Fruit fly (Drosophila melanogaster) whole organism, wandering third instar larva: ENCODE results near the gene CG11353.
A peak's percentile ranks its signal among the peaks of the same experiment; 100 is the strongest.

Experiments
- Abd-B ChIP-seq: fragments of >200 bp; optimal IDR thresholded peaks from 2 replicates; lab custom pipeline; 2017; ENCODE audit warnings: missing biosample characterization, missing genetic modification characterization
- CG32264 ChIP-seq: fragments of 200-800 bp; sonication (Bioruptor generic); optimal IDR thresholded peaks from 2 replicates; lab custom pipeline; 2016; ENCODE audit warnings: missing biosample characterization, missing genetic modification characterization
- CG9705 ChIP-seq: fragments of 200-800 bp; sonication (Bioruptor generic); optimal IDR thresholded peaks from 2 replicates; lab custom pipeline; 2018; ENCODE audit warnings: missing biosample characterization, mild to moderate bottlenecking, missing genetic modification characterization
- CrebA ChIP-seq: fragments of 200-800 bp; sonication (Bioruptor generic); optimal IDR thresholded peaks from 2 replicates; lab custom pipeline; 2016; ENCODE audit warnings: missing biosample characterization, mild to moderate bottlenecking, missing genetic modification characterization, borderline replicate concordance
- Dfd ChIP-seq: fragments of >200 bp; optimal IDR thresholded peaks from 2 replicates; lab custom pipeline; 2017; ENCODE audit warnings: missing biosample characterization, missing genetic modification characterization
- GATAd ChIP-seq: sonication (Bioruptor generic); optimal IDR thresholded peaks from 2 replicates; lab custom pipeline; 2016; ENCODE audit warnings: missing biosample characterization, missing genetic modification characterization
- HLH106 ChIP-seq: fragments of 200-800 bp; optimal IDR thresholded peaks from 3 replicates; lab custom pipeline; 2019; ENCODE audit warnings: missing biosample characterization, mild to moderate bottlenecking, missing genetic modification characterization, moderate library complexity
- Hnf4 ChIP-seq: fragments of 200-800 bp; sonication (Bioruptor generic); optimal IDR thresholded peaks from 2 replicates; lab custom pipeline; 2016; ENCODE audit warnings: missing biosample characterization, mild to moderate bottlenecking, missing genetic modification characterization
- Hr78 ChIP-seq: fragments of >200 bp; optimal IDR thresholded peaks from 2 replicates; lab custom pipeline; 2017; ENCODE audit warnings: missing biosample characterization, missing genetic modification characterization
- Hr83 ChIP-seq: fragments of 200-300 bp; sonication (Bioruptor generic); optimal IDR thresholded peaks from 2 replicates; lab custom pipeline; 2016; ENCODE audit warnings: missing biosample characterization, mild to moderate bottlenecking, missing genetic modification characterization, moderate library complexity; ENCODE audit not compliant: poor library complexity, severe bottlenecking
- Jra ChIP-seq: sonication (Bioruptor generic); optimal IDR thresholded peaks from 2 replicates; lab custom pipeline; 2016; ENCODE audit warnings: missing biosample characterization, missing genetic modification characterization
- Mio ChIP-seq: sonication (Bioruptor generic); optimal IDR thresholded peaks from 2 replicates; lab custom pipeline; 2016; ENCODE audit warnings: missing biosample characterization, missing genetic modification characterization
- Myc ChIP-seq: fragments of >200 bp; optimal IDR thresholded peaks from 2 replicates; lab custom pipeline; 2017
- N ChIP-seq: fragments of >200 bp; optimal IDR thresholded peaks from 2 replicates; lab custom pipeline; 2018; ENCODE audit warnings: missing biosample characterization, missing external identifiers, missing genetic modification characterization
- OdsH ChIP-seq: fragments of 200-800 bp; sonication (Bioruptor generic); optimal IDR thresholded peaks from 2 replicates; lab custom pipeline; 2016; ENCODE audit warnings: missing biosample characterization, mild to moderate bottlenecking, missing genetic modification characterization
- Rel ChIP-seq, 2 experiments: fragments of 200-800 bp; sonication (Bioruptor generic) in 1 of 2; optimal IDR thresholded peaks; 2 replicates in 1 of 2; 3 replicates in 1 of 2; lab custom pipeline; 2016 to 2019; ENCODE audit warnings: mild to moderate bottlenecking in 2 of 2, missing biosample characterization in 2 of 2, missing genetic modification characterization in 2 of 2, moderate library complexity in 1 of 2
- Sp1 ChIP-seq: fragments of 200-800 bp; sonication (Bioruptor generic); optimal IDR thresholded peaks from 3 replicates; lab custom pipeline; 2019; ENCODE audit warnings: missing biosample characterization, mild to moderate bottlenecking, missing genetic modification characterization, moderate library complexity
- Vsx2 ChIP-seq: fragments of 200-300, 225-300 bp; sonication (Bioruptor generic); optimal IDR thresholded peaks from 2 replicates; lab custom pipeline; 2018; ENCODE audit warnings: missing biosample characterization, missing genetic modification characterization; ENCODE audit not compliant: partially characterized antibody
- br ChIP-seq: fragments of 200-800 bp; sonication (Bioruptor generic); optimal IDR thresholded peaks from 2 replicates; lab custom pipeline; 2016; ENCODE audit warnings: missing biosample characterization, missing genetic modification characterization
- brk ChIP-seq: fragments of 200-800 bp; sonication (Bioruptor generic); optimal IDR thresholded peaks from 2 replicates; lab custom pipeline; 2016; ENCODE audit warnings: missing biosample characterization, mild to moderate bottlenecking, missing genetic modification characterization
- dl ChIP-seq, 2 experiments: fragments of 175-275, 200-275 bp in 1 of 2; fragments of 200-275 bp in 1 of 2; sonication (Bioruptor generic); optimal IDR thresholded peaks; lab custom pipeline; 2018; ENCODE audit warnings: mild to moderate bottlenecking in 2 of 2, missing biosample characterization in 2 of 2, missing genetic modification characterization in 2 of 2, moderate library complexity in 2 of 2; ENCODE audit not compliant: partially characterized antibody in 2 of 2, insufficient read depth in 1 of 2
- dmrt93B ChIP-seq: fragments of 200-800 bp; sonication (Bioruptor generic); optimal IDR thresholded peaks from 2 replicates; lab custom pipeline; 2018; ENCODE audit warnings: missing biosample characterization, mild to moderate bottlenecking, missing genetic modification characterization
- ey ChIP-seq: fragments of 200-800 bp; sonication (Bioruptor generic); optimal IDR thresholded peaks from 2 replicates; lab custom pipeline; 2016; ENCODE audit warnings: missing biosample characterization, missing genetic modification characterization
- foxo ChIP-seq, 2 experiments: fragments of 200-800 bp; sonication (Bioruptor generic); optimal IDR thresholded peaks; 2 replicates in 1 of 2; 3 replicates in 1 of 2; lab custom pipeline; 2016 to 2017; ENCODE audit warnings: missing biosample characterization in 2 of 2, missing genetic modification characterization in 2 of 2
- fru ChIP-seq: fragments of 200-800 bp; sonication (Bioruptor generic); optimal IDR thresholded peaks from 3 replicates; lab custom pipeline; 2016; ENCODE audit warnings: missing biosample characterization, mild to moderate bottlenecking, missing genetic modification characterization
- h ChIP-seq: fragments of 200-800 bp; sonication (Bioruptor generic); optimal IDR thresholded peaks from 3 replicates; lab custom pipeline; 2016; ENCODE audit warnings: missing biosample characterization, mild to moderate bottlenecking, missing genetic modification characterization
- lola ChIP-seq: fragments of >200 bp; optimal IDR thresholded peaks from 2 replicates; lab custom pipeline; 2017; ENCODE audit warnings: missing biosample characterization, missing genetic modification characterization
- pan ChIP-seq: fragments of >200 bp; optimal IDR thresholded peaks from 2 replicates; lab custom pipeline; 2017
- psq ChIP-seq: fragments of 200-800 bp; sonication (Bioruptor generic); optimal IDR thresholded peaks from 3 replicates; lab custom pipeline; 2017; ENCODE audit warnings: missing biosample characterization, mild to moderate bottlenecking, missing genetic modification characterization, moderate library complexity
- sage ChIP-seq: fragments of 200-800 bp; sonication (Bioruptor generic); optimal IDR thresholded peaks from 2 replicates; lab custom pipeline; 2016; ENCODE audit warnings: missing biosample characterization, mild to moderate bottlenecking, missing genetic modification characterization
- sv ChIP-seq: fragments of 200-800 bp; sonication (Bioruptor generic); optimal IDR thresholded peaks from 3 replicates; lab custom pipeline; 2016; ENCODE audit warnings: missing biosample characterization, missing genetic modification characterization
- tai ChIP-seq: sonication (Bioruptor generic); optimal IDR thresholded peaks from 2 replicates; lab custom pipeline; 2016; ENCODE audit warnings: missing biosample characterization, missing genetic modification characterization
- usp ChIP-seq: fragments of >200 bp; optimal IDR thresholded peaks from 2 replicates; lab custom pipeline; 2017; ENCODE audit warnings: missing biosample characterization, missing genetic modification characterization
- woc ChIP-seq: sonication (Bioruptor generic); optimal IDR thresholded peaks from 2 replicates; lab custom pipeline; 2016; ENCODE audit warnings: missing biosample characterization, mild to moderate bottlenecking, missing genetic modification characterization

CG11353 gene

DNA sequence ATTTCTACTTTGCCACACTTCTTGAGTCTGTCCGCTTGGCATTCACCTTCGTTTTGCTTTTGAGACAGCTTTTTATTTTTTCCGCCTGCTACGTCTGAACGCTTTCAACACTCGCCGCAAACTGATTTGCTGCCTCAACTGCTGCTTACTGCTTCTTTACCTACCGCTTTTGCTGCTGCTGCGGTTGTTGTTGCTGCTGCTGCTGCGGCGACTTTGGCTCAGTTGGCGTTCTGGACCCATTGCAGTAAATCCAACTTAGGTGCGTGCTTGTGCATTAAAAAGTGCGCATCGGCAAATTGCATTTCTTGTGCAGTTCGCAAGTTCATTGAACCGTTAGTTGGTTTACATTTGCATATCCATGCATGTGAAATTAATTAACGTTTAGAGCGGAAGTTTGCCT is 24.7 kb upstream of the CG11353 start, which contains the start of gene NT1:
Gene NT1 (minus strand): TSS at position 127 of the 400 bp plus-strand sequence.
- TF ChIP-seq CG9705 (GFP tag; lab: Kevin White, UChicago) (no peak), N (GFP tag; lab: Kevin White, UChicago) (no peak), brk (GFP tag; lab: Kevin White, UChicago) (no peak), Sp1 (no peak), ey (GFP tag; lab: Kevin White, UChicago) (no peak), fru (GFP tag; lab: Kevin White, UChicago) (no peak), tai (GFP tag; lab: Kevin White, UChicago) (no peak), Rel (GFP tag; optimal IDR thresholded peaks at IDR 0.05; lab: Kevin White, UChicago) (no peak), Rel (tag; optimal IDR thresholded peaks at IDR 0.05; lab: Kevin White, UChicago) (no peak), CrebA (GFP tag; lab: Kevin White, UChicago) (no peak), sage (no peak), psq (no peak), foxo (GFP tag; optimal IDR thresholded peaks at IDR 0.05; lab: Kevin White, UChicago) (no peak), Mio (GFP tag; lab: Kevin White, UChicago) (no peak), OdsH (GFP tag; lab: Kevin White, UChicago) (no peak), h (GFP tag; lab: Kevin White, UChicago) (no peak), Abd-B (no peak), HLH106 (no peak), Dfd (GFP tag; lab: Kevin White, UChicago) (no peak), usp (GFP tag; lab: Kevin White, UChicago) (no peak), CG32264 (GFP tag; lab: Kevin White, UChicago) (no peak)
- TF ChIP-seq, all 38 proteins: peak for 0

DNA sequence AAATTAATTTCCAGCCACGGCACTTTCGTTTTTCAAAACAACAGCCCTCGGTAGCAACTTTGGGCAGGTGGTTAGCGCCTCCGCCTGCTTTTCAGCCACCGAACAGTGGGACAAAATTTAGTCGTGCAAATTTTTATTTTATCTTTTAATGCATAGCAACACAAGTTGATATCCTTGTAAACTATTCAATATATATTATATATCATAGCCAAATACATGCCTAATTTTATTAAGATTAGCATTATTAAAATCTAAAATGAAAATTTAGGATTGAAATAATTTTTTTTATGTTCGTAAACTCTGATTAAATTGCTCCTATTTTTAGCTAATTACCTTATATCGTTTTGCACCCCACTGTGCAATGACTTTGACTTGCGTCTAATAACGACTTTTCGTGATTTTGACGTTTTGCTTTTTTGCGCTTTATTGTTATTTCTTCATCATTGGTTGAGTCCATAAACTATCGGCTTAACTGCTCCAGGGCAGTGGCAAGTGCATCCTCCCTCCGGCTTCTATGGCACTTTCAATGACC is 24.0 kb upstream of the CG11353 start:
- TF ChIP-seq CG9705 (GFP tag; lab: Kevin White, UChicago): no peak
- no peak for TF ChIP-seq Dfd (GFP tag; lab: Kevin White, UChicago)
- no peak for TF ChIP-seq GATAd (GFP tag; lab: Kevin White, UChicago)
- no peak for TF ChIP-seq sv (GFP tag; lab: Kevin White, UChicago)
- TF ChIP-seq Sp1: no peak
- no peak for TF ChIP-seq psq
- TF ChIP-seq OdsH (GFP tag; lab: Kevin White, UChicago): no peak
- TF ChIP-seq Myc: no peak
- no peak for TF ChIP-seq fru (GFP tag; lab: Kevin White, UChicago)
- no peak for TF ChIP-seq br
- TF ChIP-seq Abd-B: no peak
- no peak for TF ChIP-seq Vsx2 (GFP tag; lab: Kevin White, UChicago)
- no peak for TF ChIP-seq Mio (GFP tag; lab: Kevin White, UChicago)
- TF ChIP-seq Hr83 (GFP tag; lab: Kevin White, UChicago): no peak
- TF ChIP-seq CrebA (GFP tag; lab: Kevin White, UChicago): no peak

DNA sequence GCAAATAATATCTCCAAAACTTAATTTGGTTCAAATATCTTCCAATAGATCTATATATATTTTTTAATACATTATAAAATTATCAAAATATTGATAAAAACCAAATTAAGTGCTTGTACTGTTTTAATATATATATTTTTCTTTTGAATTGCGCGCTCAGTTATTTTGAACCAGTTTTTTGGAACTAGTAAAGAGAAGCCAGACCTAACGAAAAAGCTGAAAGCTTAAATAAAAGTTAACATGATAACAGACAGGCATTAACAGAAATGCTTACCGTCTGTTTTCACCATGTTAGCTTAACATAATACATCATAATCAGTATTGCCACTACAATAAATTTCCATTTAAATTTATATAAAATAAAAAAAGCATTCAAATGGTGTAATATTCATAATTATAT is 22.7 kb upstream of the CG11353 start:
- no peak for TF ChIP-seq Hnf4
- peak; percentile 16 for TF ChIP-seq brk (GFP tag; lab: Kevin White, UChicago)
- no peak for TF ChIP-seq Mio (GFP tag; lab: Kevin White, UChicago)
- no peak for TF ChIP-seq Hr78 (GFP tag; lab: Kevin White, UChicago)
- TF ChIP-seq psq: no peak

DNA sequence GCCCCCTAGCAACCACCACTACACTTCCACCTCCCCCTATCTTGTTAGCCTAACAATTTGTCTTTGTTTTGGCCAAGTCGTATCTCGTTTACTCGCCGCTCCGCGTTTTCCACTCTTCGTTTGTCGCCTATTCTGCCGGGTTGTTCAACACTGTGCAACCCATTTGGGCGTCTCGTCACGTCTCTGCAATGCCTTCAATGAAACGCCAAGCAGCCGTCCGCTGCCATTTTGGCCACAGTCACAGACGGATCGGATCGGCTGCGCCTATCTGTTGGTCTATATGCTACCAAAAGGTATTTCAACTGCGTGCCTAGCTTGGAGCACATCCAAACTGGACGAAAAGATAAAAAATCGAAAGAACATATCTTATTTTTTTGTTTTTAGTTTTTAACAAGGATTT is 16.6 kb upstream of the CG11353 start:
- TF ChIP-seq HLH106 (no peak), sage (no peak), foxo (GFP tag; optimal IDR thresholded peaks at IDR 0.05; lab: Kevin White, UChicago) (no peak), psq (no peak), Jra (no peak), Myc (no peak), woc (GFP tag; lab: Kevin White, UChicago) (no peak), Mio (GFP tag; lab: Kevin White, UChicago) (no peak), fru (GFP tag; lab: Kevin White, UChicago) (no peak), dmrt93B (no peak), lola (GFP tag; lab: Kevin White, UChicago) (no peak), N (GFP tag; lab: Kevin White, UChicago) (no peak), Dfd (GFP tag; lab: Kevin White, UChicago) (no peak), br (no peak), dl (GFP tag; optimal IDR thresholded peaks at IDR 0.05; lab: Kevin White, UChicago; ENCODE audit: insufficient read depth in 1 of 2, partially characterized antibody in 2 of 2) (no peak), usp (GFP tag; lab: Kevin White, UChicago) (no peak), pan (lab: Kevin White, UChicago) (no peak), CG9705 (GFP tag; lab: Kevin White, UChicago) (no peak), GATAd (GFP tag; lab: Kevin White, UChicago) (no peak)
- TF ChIP-seq, all 38 proteins: peak for 0
